Worm (Caenorhabditis elegans): ENCODE results near the gene pro-2.

The pro-2 gene

ce11 chrII:10379546-10379945 is 34.6 kb upstream of the pro-2 start:
- no peak for TF ChIP-seq pqm-1 (tag; optimal IDR thresholded peaks at IDR 0.05)
- no peak for TF ChIP-seq hmg-11 (tag; optimal IDR thresholded peaks at IDR 0.05)
- TF ChIP-seq nhr-67 (tag; optimal IDR thresholded peaks at IDR 0.05) = no peak
- no peak for TF ChIP-seq nhr-12 (tag; optimal IDR thresholded peaks at IDR 0.05)
- no peak for TF ChIP-seq tbx-2 (tag; optimal IDR thresholded peaks at IDR 0.05)
- no peak for TF ChIP-seq fos-1 (tag; optimal IDR thresholded peaks at IDR 0.05)
- no peak for TF ChIP-seq egl-27 (tag; optimal IDR thresholded peaks at IDR 0.05)
- no peak for TF ChIP-seq eor-1 (tag; optimal IDR thresholded peaks at IDR 0.05)
- TF ChIP-seq nfya-1 (tag; optimal IDR thresholded peaks at IDR 0.05; ENCODE audit: insufficient read depth) = no peak
- TF ChIP-seq fkh-2 (tag; optimal IDR thresholded peaks at IDR 0.05) = no peak
- TF ChIP-seq aly-2 (tag; optimal IDR thresholded peaks at IDR 0.05) = no peak
- no peak for TF ChIP-seq nhr-28 (tag; optimal IDR thresholded peaks at IDR 0.05)
- TF ChIP-seq elt-2 (tag; optimal IDR thresholded peaks at IDR 0.05) = no peak
- no peak for TF ChIP-seq unc-62 (GFP tag; optimal IDR thresholded peaks at IDR 0.05)
- TF ChIP-seq egl-5 (tag; optimal IDR thresholded peaks at IDR 0.05) = no peak
- no peak for TF ChIP-seq ceh-82 (tag; optimal IDR thresholded peaks at IDR 0.05)
- no peak for TF ChIP-seq ceh-9 (tag; optimal IDR thresholded peaks at IDR 0.05)
- TF ChIP-seq zag-1 (tag; optimal IDR thresholded peaks at IDR 0.05) = no peak
- TF ChIP-seq ama-1 (optimal IDR thresholded peaks at IDR 0.05) = no peak

ce11 chrII:10377901-10378300 is 33.0 kb upstream of the pro-2 start:
- no peak for TF ChIP-seq pha-4 (tag; optimal IDR thresholded peaks at IDR 0.05)
- TF ChIP-seq elt-1 (tag; optimal IDR thresholded peaks at IDR 0.05) = no peak
- peak; percentile 19 for TF ChIP-seq nfya-1 (tag; optimal IDR thresholded peaks at IDR 0.05; ENCODE audit: insufficient read depth)
- TF ChIP-seq eor-1 (tag; optimal IDR thresholded peaks at IDR 0.05) = no peak
- no peak for TF ChIP-seq pqm-1 (tag; optimal IDR thresholded peaks at IDR 0.05)
- peak; percentile 5 for TF ChIP-seq nhr-25 (tag; optimal IDR thresholded peaks at IDR 0.05)
- no peak for TF ChIP-seq lsy-12 (tag; optimal IDR thresholded peaks at IDR 0.05)

- TF ChIP-seq eor-1 (tag; optimal IDR thresholded peaks at IDR 0.05) (no peak), pha-4 (tag; optimal IDR thresholded peaks at IDR 0.05) (peak; percentile 5), fkh-2 (tag; optimal IDR thresholded peaks at IDR 0.05) (no peak), daf-12 (tag; optimal IDR thresholded peaks at IDR 0.05) (no peak)
Observed at ce11 chrII:10374776-10375175, 29.9 kb upstream of the pro-2 start.

- TF ChIP-seq lin-39 (tag; optimal IDR thresholded peaks at IDR 0.05) = peak; percentile 17
- no peak for TF ChIP-seq mdl-1 (tag; optimal IDR thresholded peaks at IDR 0.05)
- peak; percentile 61 for TF ChIP-seq egl-5 (tag; optimal IDR thresholded peaks at IDR 0.05)
Observed at ce11 chrII:10373536-10374169, 28.7 kb upstream of the pro-2 start.

ce11 chrII:10373016-10373415 is 28.1 kb upstream of the pro-2 start:
- TF ChIP-seq pha-4 (tag; optimal IDR thresholded peaks at IDR 0.05) (peak; percentile 67), snpc-4 (tag; optimal IDR thresholded peaks at IDR 0.05) (no peak), sea-2 (GFP tag; optimal IDR thresholded peaks at IDR 0.05) (no peak), pqm-1 (tag; optimal IDR thresholded peaks at IDR 0.05) (peak; percentile 16), elt-2 (tag; optimal IDR thresholded peaks at IDR 0.05) (peak; percentile 61), nhr-25 (tag; optimal IDR thresholded peaks at IDR 0.05) (no peak)

- no peak for TF ChIP-seq nhr-237 (tag; optimal IDR thresholded peaks at IDR 0.05)
- TF ChIP-seq aly-2 (tag; optimal IDR thresholded peaks at IDR 0.05) = no peak
- peak; percentile 23 for TF ChIP-seq nfya-1 (tag; optimal IDR thresholded peaks at IDR 0.05; ENCODE audit: insufficient read depth)
- TF ChIP-seq lin-39 (tag; optimal IDR thresholded peaks at IDR 0.05) = peak; percentile 56
- peak; percentile 20 for TF ChIP-seq hmg-11 (tag; optimal IDR thresholded peaks at IDR 0.05)
Observed at ce11 chrII:10370826-10371225, 25.9 kb upstream of the pro-2 start.

ce11 chrII:10369547-10370028 is 24.7 kb upstream of the pro-2 start, which contains the start of gene ceh-58:
Gene ceh-58 (minus strand): TSS chrII:10369597.
- no peak for TF ChIP-seq ceh-16 (tag; optimal IDR thresholded peaks at IDR 0.05)
- no peak for TF ChIP-seq pha-4 (tag; optimal IDR thresholded peaks at IDR 0.05)
- TF ChIP-seq mml-1 (tag; optimal IDR thresholded peaks at IDR 0.05) = no peak
- no peak for TF ChIP-seq egl-27 (tag; optimal IDR thresholded peaks at IDR 0.05)
- no peak for TF ChIP-seq elt-1 (tag; optimal IDR thresholded peaks at IDR 0.05)
- TF ChIP-seq elt-2 (tag; optimal IDR thresholded peaks at IDR 0.05) = no peak
- no peak for TF ChIP-seq elt-3 (tag; optimal IDR thresholded peaks at IDR 0.05)
- no peak for TF ChIP-seq nfya-1 (tag; optimal IDR thresholded peaks at IDR 0.05; ENCODE audit: insufficient read depth)
- TF ChIP-seq zag-1 (tag; optimal IDR thresholded peaks at IDR 0.05) = no peak
- no peak for TF ChIP-seq fkh-10 (GFP tag; optimal IDR thresholded peaks at IDR 0.05)
- no peak for TF ChIP-seq ZK546.5 (tag; optimal IDR thresholded peaks at IDR 0.05)
- no peak for TF ChIP-seq lin-15B (tag; optimal IDR thresholded peaks at IDR 0.05)
- no peak for TF ChIP-seq pqm-1 (tag; optimal IDR thresholded peaks at IDR 0.05)
- no peak for TF ChIP-seq ceh-28 (tag; optimal IDR thresholded peaks at IDR 0.05)
- no peak for TF ChIP-seq fos-1 (tag; optimal IDR thresholded peaks at IDR 0.05)
- TF ChIP-seq nhr-28 (tag; optimal IDR thresholded peaks at IDR 0.05) = no peak
- no peak for TF ChIP-seq ztf-11 (tag; optimal IDR thresholded peaks at IDR 0.05)

All from whole organism, L3 larva.